Fruit fly (Drosophila melanogaster) whole organism, adult: ENCODE data around the gene Gr93b.

Experiments used
- CG12768 ChIP-seq: fragments of 200-800 bp; sonication (Bioruptor generic); optimal IDR thresholded peaks from 2 replicates; lab custom pipeline; 2017; ENCODE audit warnings: missing biosample characterization, missing genetic modification characterization, mild to moderate bottlenecking, moderate library complexity, missing genetic modification reagents
- CG14711 ChIP-seq: fragments of 200-800 bp; sonication (Bioruptor generic); optimal IDR thresholded peaks from 2 replicates; lab custom pipeline; 2018; ENCODE audit warnings: missing biosample characterization, mild to moderate bottlenecking, missing genetic modification characterization, moderate library complexity
- CG1620 ChIP-seq: fragments of 200-800 bp; sonication (Bioruptor generic); optimal IDR thresholded peaks from 2 replicates; lab custom pipeline; 2016; ENCODE audit warnings: missing biosample characterization, missing genetic modification characterization
- CG33017 ChIP-seq: fragments of 200-800 bp; sonication (Bioruptor generic); optimal IDR thresholded peaks from 2 replicates; lab custom pipeline; 2018; ENCODE audit warnings: missing biosample characterization, mild to moderate bottlenecking, missing genetic modification characterization, moderate library complexity
- CG5204 ChIP-seq: fragments of 200-800 bp; sonication (Bioruptor generic); optimal IDR thresholded peaks from 2 replicates; lab custom pipeline; 2016; ENCODE audit warnings: missing biosample characterization, missing genetic modification characterization
- CG7045 ChIP-seq: fragments of 200-800 bp; sonication (Bioruptor generic); optimal IDR thresholded peaks from 2 replicates; lab custom pipeline; 2017; ENCODE audit warnings: missing biosample characterization, mild to moderate bottlenecking, missing genetic modification characterization
- Hr96 ChIP-seq: fragments of 200-800 bp; sonication (Bioruptor generic); optimal IDR thresholded peaks from 2 replicates; lab custom pipeline; 2016; ENCODE audit warnings: missing biosample characterization, missing genetic modification characterization
- Mnt ChIP-seq: fragments of 200-800 bp; sonication (Bioruptor generic); optimal IDR thresholded peaks from 2 replicates; lab custom pipeline; 2016; ENCODE audit warnings: missing biosample characterization, mild to moderate bottlenecking, missing genetic modification characterization
- bab1 ChIP-seq: fragments of 200-800 bp; sonication (Bioruptor generic); optimal IDR thresholded peaks from 3 replicates; lab custom pipeline; 2019; ENCODE audit warnings: missing biosample characterization, mild to moderate bottlenecking, missing genetic modification characterization, moderate library complexity
- cic ChIP-seq: fragments of 200-800 bp; sonication (Bioruptor generic); optimal IDR thresholded peaks from 2 replicates; lab custom pipeline; 2017; ENCODE audit warnings: missing biosample characterization, mild to moderate bottlenecking, missing genetic modification characterization, moderate library complexity
- ovo ChIP-seq: fragments of 200-800 bp; sonication (Bioruptor generic); optimal IDR thresholded peaks from 2 replicates; lab custom pipeline; 2016; ENCODE audit warnings: missing biosample characterization, missing genetic modification characterization

dm6 chr3R:21862137-21862850, 18.7 kb upstream of the Gr93b start:
- TF ChIP-seq CG33017 (tag; lab: Kevin White, UChicago) = no peak
- TF ChIP-seq bab1 = no peak
- no peak for TF ChIP-seq cic (GFP tag; lab: Kevin White, UChicago)
- no peak for TF ChIP-seq ovo (GFP tag; lab: Kevin White, UChicago)
- no peak for TF ChIP-seq CG14711 (tag; lab: Kevin White, UChicago)
- no peak for TF ChIP-seq CG5204
- TF ChIP-seq Hr96 (GFP tag; lab: Kevin White, UChicago) = no peak
- no peak for TF ChIP-seq CG7045 (GFP tag; lab: Kevin White, UChicago)
- no peak for TF ChIP-seq Mnt
- no peak for TF ChIP-seq CG1620 (GFP tag; lab: Kevin White, UChicago)
- TF ChIP-seq CG12768 (GFP tag; lab: Kevin White, UChicago) = no peak
